Worm (Caenorhabditis elegans) whole organism, mixed stage, embryonic: Measurements from ENCODE around the gene R11G1.2.

ENCODE experiments used
- ceh-39 ChIP-seq: fragments of 150-350 bp; optimal IDR thresholded peaks from 2 replicates; lab custom pipeline; 2014; ENCODE audit warnings: missing biosample characterization, missing genetic modification characterization
- elt-1 ChIP-seq: sonication (generic microtip); optimal IDR thresholded peaks from 2 replicates; lab custom pipeline; 2017; ENCODE audit warnings: missing genetic modification characterization, mild to moderate bottlenecking, missing compliant biosample characterization, antibody characterized with exemption, moderate library complexity, borderline replicate concordance; ENCODE audit not compliant: insufficient read depth
- lsy-2 ChIP-seq: fragments of 150-350 bp; optimal IDR thresholded peaks from 2 replicates; lab custom pipeline; 2014; ENCODE audit warnings: missing biosample characterization, missing genetic modification characterization
- mep-1 ChIP-seq: fragments of 150-350 bp; optimal IDR thresholded peaks from 2 replicates; lab custom pipeline; 2017; ENCODE audit warnings: missing biosample characterization, missing genetic modification reagents, missing genetic modification characterization, inconsistent platforms
- nhr-28 ChIP-seq: fragments of 150-350 bp; optimal IDR thresholded peaks from 2 replicates; lab custom pipeline; 2014; ENCODE audit warnings: missing biosample characterization, missing genetic modification characterization
- nhr-76 ChIP-seq: sonication (generic microtip); optimal IDR thresholded peaks from 2 replicates; lab custom pipeline; 2017; ENCODE audit warnings: missing biosample characterization, missing genetic modification characterization
- pha-4 ChIP-seq: fragments of 150-350 bp; optimal IDR thresholded peaks from 2 replicates; lab custom pipeline; 2018; ENCODE audit warnings: missing biosample characterization, missing genetic modification reagents, missing genetic modification characterization
- snpc-4 ChIP-seq: fragments of 150-350 bp; optimal IDR thresholded peaks from 2 replicates; lab custom pipeline; 2014; ENCODE audit warnings: missing biosample characterization, missing genetic modification characterization
- unc-62 ChIP-seq: fragments of 150-350 bp; optimal IDR thresholded peaks from 2 replicates; lab custom pipeline; 2014; ENCODE audit warnings: missing biosample characterization, missing genetic modification reagents, missing genetic modification characterization
- ztf-11 ChIP-seq: fragments of 150-350 bp; optimal IDR thresholded peaks from 2 replicates; lab custom pipeline; 2014; ENCODE audit warnings: missing biosample characterization, missing genetic modification characterization

DNA sequence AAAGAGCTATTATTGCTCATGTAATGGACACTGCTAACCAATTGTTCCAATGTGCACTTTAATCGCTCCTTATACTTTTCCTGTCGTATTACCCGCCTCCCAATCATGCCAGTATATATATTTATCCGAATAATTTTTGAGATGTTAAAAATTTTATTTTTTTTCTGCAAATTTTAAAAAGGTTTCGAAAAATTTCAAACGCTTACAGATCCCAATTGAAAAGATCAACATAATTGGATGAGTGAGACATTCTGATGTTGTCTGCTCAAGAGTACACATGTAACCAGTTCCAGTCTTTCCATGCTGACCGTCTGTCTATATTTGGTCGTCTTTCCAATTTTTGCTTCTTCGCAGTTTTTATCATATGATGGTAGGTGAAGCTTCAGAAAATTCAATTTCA is 8.8 kb downstream of the R11G1.2 start, which contains the start of gene R11G1.1:
- TF ChIP-seq mep-1 (tag; lab: Kevin White, UChicago): no peak
- no peak for TF ChIP-seq nhr-76 (tag; lab: Kevin White, UChicago)
- no peak for TF ChIP-seq ceh-39 (tag; lab: Kevin White, UChicago)
- TF ChIP-seq unc-62: no peak
- no peak for TF ChIP-seq lsy-2 (tag; lab: Kevin White, UChicago)
- TF ChIP-seq nhr-28 (tag; lab: Kevin White, UChicago): no peak
- no peak for TF ChIP-seq ztf-11
- TF ChIP-seq pha-4 (tag; lab: Kevin White, UChicago): no peak
- no peak for TF ChIP-seq elt-1 (tag; lab: Kevin White, UChicago)
- TF ChIP-seq snpc-4 (tag; lab: Kevin White, UChicago): no peak
